Worm (Caenorhabditis elegans): Measurements from ENCODE around the gene vha-2.
A peak's percentile ranks its signal among the peaks of the same experiment; 100 is the strongest.

ce11 chrIII:9782011-9782436 lies at the start of gene vha-2:
- no peak for TF ChIP-seq lin-39 (tag; optimal IDR thresholded peaks at IDR 0.05)
- TF ChIP-seq dve-1 (tag; optimal IDR thresholded peaks at IDR 0.05; ENCODE audit: insufficient read depth), result peak; percentile 31
- no peak for TF ChIP-seq snpc-4 (tag; optimal IDR thresholded peaks at IDR 0.05)
- TF ChIP-seq Y48G9A.11 (GFP tag; IDR thresholded peaks at IDR 0.05), result no peak
- 0 out of 4 replicates have a peak, but pooled peaks of 1 of the 2 experiments have one; percentile 34 for TF ChIP-seq madf-5 (GFP tag; IDR thresholded peaks at IDR 0.05)
- TF ChIP-seq pqm-1 (tag; optimal IDR thresholded peaks at IDR 0.05), result no peak

Data from whole organism, L4 larva.